Worm (Caenorhabditis elegans): Measurements from ENCODE around the gene C16C10.9.

Gene C16C10.9

ce11 chrIII:4195306-4196008 lies 38.3 kb upstream of the C16C10.9 start (continued):
- peak; percentile 90 for TF ChIP-seq nhr-102 (tag; optimal IDR thresholded peaks at IDR 0.05)
- TF ChIP-seq php-3 (GFP tag; IDR thresholded peaks at IDR 0.05): peak; percentile 36
- no peak for TF ChIP-seq ceh-62 (tag; optimal IDR thresholded peaks at IDR 0.05)
- TF ChIP-seq daf-19 (GFP tag; conservative IDR thresholded peaks at IDR 0.05): peak; percentile 82
- TF ChIP-seq tag-97 (GFP tag; IDR thresholded peaks at IDR 0.05): no peak
- TF ChIP-seq zip-11 (GFP tag; IDR thresholded peaks at IDR 0.05): no peak
- peak; percentile 88 for TF ChIP-seq dve-1 (tag; optimal IDR thresholded peaks at IDR 0.05; ENCODE audit: insufficient read depth)
- peak; percentile 23 for TF ChIP-seq nhr-48 (tag; optimal IDR thresholded peaks at IDR 0.05)
- no peak for TF ChIP-seq nhr-77 (tag; optimal IDR thresholded peaks at IDR 0.05)
- TF ChIP-seq cey-2 (tag; optimal IDR thresholded peaks at IDR 0.05; ENCODE audit: borderline replicate concordance, insufficient read depth): no peak
- peak; percentile 81 for TF ChIP-seq ctbp-1 (GFP tag; IDR thresholded peaks at IDR 0.05)
- TF ChIP-seq F44E2.7 (GFP tag; IDR thresholded peaks at IDR 0.05): peak; percentile 64; the same call in 1 of the 2 replicates
- no peak for TF ChIP-seq nhr-28 (tag; optimal IDR thresholded peaks at IDR 0.05)
- TF ChIP-seq hlh-11 (tag; optimal IDR thresholded peaks at IDR 0.05): peak; percentile 48
- TF ChIP-seq lin-1 (GFP tag; IDR thresholded peaks at IDR 0.05): peak; percentile 57
- TF ChIP-seq ZK546.5 (tag; optimal IDR thresholded peaks at IDR 0.05): no peak
- TF ChIP-seq vab-7 (GFP tag; IDR thresholded peaks at IDR 0.05): no peak
- TF ChIP-seq mdl-1 (tag; optimal IDR thresholded peaks at IDR 0.05): peak in 1 of 2 experiments; percentile 15
- TF ChIP-seq lin-15B (tag; optimal IDR thresholded peaks at IDR 0.05): no peak
- no peak for TF ChIP-seq lir-3 (tag; optimal IDR thresholded peaks at IDR 0.05)
- peak; percentile 24 for TF ChIP-seq unc-130 (GFP tag; optimal IDR thresholded peaks at IDR 0.05)
- no peak for TF ChIP-seq ceh-32 (tag; optimal IDR thresholded peaks at IDR 0.05; ENCODE audit: poor library complexity)
- peak; percentile 15; the same call in 1 of the 2 replicates for TF ChIP-seq ceh-20 (GFP tag; IDR thresholded peaks at IDR 0.05)
- TF ChIP-seq lsy-2 (tag; optimal IDR thresholded peaks at IDR 0.05): peak; percentile 10 to 81
- TF ChIP-seq Y75B8A.6 (GFP tag; IDR thresholded peaks at IDR 0.05): peak; percentile 56; the same call in 1 of the 2 replicates
- TF ChIP-seq Y48G9A.11 (GFP tag; IDR thresholded peaks at IDR 0.05): peak; percentile 77
- no peak; the same call in 1 of the 2 replicates for TF ChIP-seq nhr-41 (GFP tag; IDR thresholded peaks at IDR 0.05)
- TF ChIP-seq madf-5 (GFP tag; IDR thresholded peaks at IDR 0.05): no peak
- TF ChIP-seq ces-1 (GFP tag; optimal IDR thresholded peaks at IDR 0.05): peak; percentile 38
- peak; percentile 34 for TF ChIP-seq nhr-6 (tag; optimal IDR thresholded peaks at IDR 0.05)
- peak; percentile 43 for TF ChIP-seq mxl-3 (GFP tag; optimal IDR thresholded peaks at IDR 0.05)
- TF ChIP-seq ceh-28 (tag; optimal IDR thresholded peaks at IDR 0.05): no peak
- TF ChIP-seq daf-16 (GFP tag; optimal IDR thresholded peaks at IDR 0.05): peak; percentile 33 to 62
- TF ChIP-seq daf-16 (tag; optimal IDR thresholded peaks at IDR 0.05): peak; percentile 59
- no peak for TF ChIP-seq daf-8 (GFP tag; IDR thresholded peaks at IDR 0.05)
- no peak for TF ChIP-seq fos-1 (tag; optimal IDR thresholded peaks at IDR 0.05)
- TF ChIP-seq saeg-2 (GFP tag; IDR thresholded peaks at IDR 0.05): peak; percentile 73; the same call in 1 of the 2 replicates
- TF ChIP-seq T26A8.4 (GFP tag; IDR thresholded peaks at IDR 0.05): peak; percentile 97
- peak; percentile 76 for TF ChIP-seq mep-1 (tag; optimal IDR thresholded peaks at IDR 0.05)
- peak; percentile 30; the same call in 1 of the 2 replicates for TF ChIP-seq dmd-6 (GFP tag; IDR thresholded peaks at IDR 0.05)
- no peak for TF ChIP-seq ZK337.2 (GFP tag; IDR thresholded peaks at IDR 0.05)
- TF ChIP-seq ceh-82 (tag; optimal IDR thresholded peaks at IDR 0.05): no peak
- TF ChIP-seq spr-1 (tag; optimal IDR thresholded peaks at IDR 0.05): peak; percentile 48
- TF ChIP-seq hif-1 (tag; optimal IDR thresholded peaks at IDR 0.05): peak in 1 of 2 experiments; percentile 63
- no peak for TF ChIP-seq nhr-42 (GFP tag; IDR thresholded peaks at IDR 0.05)
- no peak for TF ChIP-seq nhr-11 (tag; optimal IDR thresholded peaks at IDR 0.05)
- TF ChIP-seq egl-43 (GFP tag; IDR thresholded peaks at IDR 0.05): no peak
- TF ChIP-seq duxl-1 (tag; optimal IDR thresholded peaks at IDR 0.05; ENCODE audit: poor library complexity): peak; percentile 42
- TF ChIP-seq snpc-4 (tag; optimal IDR thresholded peaks at IDR 0.05): no peak
- TF ChIP-seq F37D6.2 (tag; optimal IDR thresholded peaks at IDR 0.05): peak; percentile 45

Measured in whole organism, L4 larva.